Worm (Caenorhabditis elegans) whole organism, L1 larva: Measurements from ENCODE around the gene F26F12.2.

Experiments
- C04F5.9 ChIP-seq: sonication (generic microtip); optimal IDR thresholded peaks from 2 replicates; lab custom pipeline; 2016; ENCODE audit warnings: missing genetic modification characterization, missing compliant biosample characterization
- C16A3.4 ChIP-seq: fragments of 150-350 bp; optimal IDR thresholded peaks from 2 replicates; lab custom pipeline; 2014; ENCODE audit warnings: missing biosample characterization, missing genetic modification characterization
- C34B4.2 ChIP-seq: sonication (generic microtip); optimal IDR thresholded peaks from 2 replicates; lab custom pipeline; 2017; ENCODE audit warnings: mild to moderate bottlenecking, missing genetic modification characterization, missing compliant biosample characterization
- Y116A8C.19 ChIP-seq: sonication (generic microtip); optimal IDR thresholded peaks from 2 replicates; lab custom pipeline; 2016; ENCODE audit warnings: missing compliant biosample characterization, missing genetic modification characterization, borderline replicate concordance
- aha-1 ChIP-seq: fragments of 150-350 bp; optimal IDR thresholded peaks from 2 replicates; lab custom pipeline; 2014; ENCODE audit warnings: missing biosample characterization, missing genetic modification characterization
- alr-1 ChIP-seq: fragments of 200-800 bp; sonication (Bioruptor generic); optimal IDR thresholded peaks from 2 replicates; lab custom pipeline; 2018; ENCODE audit warnings: borderline replicate concordance, mild to moderate bottlenecking, missing genetic modification characterization, missing compliant biosample characterization
- aly-2 ChIP-seq: fragments of 150-350 bp; optimal IDR thresholded peaks from 2 replicates; lab custom pipeline; 2014; ENCODE audit warnings: missing biosample characterization, missing genetic modification characterization
- ama-1 ChIP-seq: fragments of 150-350 bp; optimal IDR thresholded peaks from 2 replicates; lab custom pipeline; 2014
- blmp-1 ChIP-seq: fragments of 150-350 bp; optimal IDR thresholded peaks from 2 replicates; lab custom pipeline; 2014; ENCODE audit warnings: missing biosample characterization, missing genetic modification characterization
- ceh-63 ChIP-seq: fragments of 200-800 bp; sonication (Bioruptor generic); optimal IDR thresholded peaks from 2 replicates; lab custom pipeline; 2018; ENCODE audit warnings: mild to moderate bottlenecking, missing genetic modification characterization, missing compliant biosample characterization
- ceh-8 ChIP-seq: fragments of 200-800 bp; sonication (Bioruptor generic); optimal IDR thresholded peaks from 2 replicates; lab custom pipeline; 2018; ENCODE audit warnings: mild to moderate bottlenecking, missing genetic modification characterization, moderate library complexity, missing compliant biosample characterization
- ceh-82 ChIP-seq, 3 experiments: fragments of 150-350 bp in 1 of 3; sonication (generic microtip) in 2 of 3; optimal IDR thresholded peaks; 2 replicates each; lab custom pipeline; 2014 to 2017; ENCODE audit warnings: missing biosample characterization in 3 of 3, missing genetic modification characterization in 3 of 3
- efl-3 ChIP-seq: fragments of 200-800 bp; sonication (Bioruptor generic); optimal IDR thresholded peaks from 2 replicates; lab custom pipeline; 2018; ENCODE audit warnings: mild to moderate bottlenecking, missing genetic modification characterization, missing compliant biosample characterization
- egl-13 ChIP-seq: sonication (generic microtip); optimal IDR thresholded peaks from 2 replicates; lab custom pipeline; 2016; ENCODE audit warnings: missing genotype, missing genetic modification reagents, missing genetic modification characterization, missing compliant biosample characterization
- egl-27 ChIP-seq, 2 experiments: fragments of 150-350 bp in 1 of 2; sonication (generic microtip); optimal IDR thresholded peaks; 3 replicates each; lab custom pipeline; 2017 to 2018; ENCODE audit warnings: missing biosample characterization in 2 of 2, missing genetic modification characterization in 2 of 2, missing genetic modification reagents in 2 of 2
- elt-2 ChIP-seq: sonication (generic microtip); optimal IDR thresholded peaks from 2 replicates; lab custom pipeline; 2016; ENCODE audit warnings: missing genetic modification characterization, mild to moderate bottlenecking, inconsistent platforms, missing compliant biosample characterization, missing genetic modification reagents
- elt-3 ChIP-seq, 6 experiments: fragments of 150-350 bp in 1 of 6; sonication (generic microtip); optimal IDR thresholded peaks; 2 replicates each; lab custom pipeline; 2017 to 2018; ENCODE audit warnings: missing biosample characterization in 6 of 6, missing genetic modification characterization in 6 of 6, inconsistent platforms in 1 of 6
- ets-5 ChIP-seq: fragments of 200-800 bp; sonication (Bioruptor generic); IDR thresholded peaks from 2 replicates; pipeline ENCODE4 v1.3.6; 2022; ENCODE audit warnings: missing genetic modification characterization, missing compliant biosample characterization
- fkh-10 ChIP-seq: sonication (generic microtip); optimal IDR thresholded peaks from 2 replicates; lab custom pipeline; 2017; ENCODE audit warnings: missing biosample characterization, missing genetic modification reagents, missing genetic modification characterization
- fkh-4 ChIP-seq: sonication (generic microtip); optimal IDR thresholded peaks from 2 replicates; lab custom pipeline; 2016; ENCODE audit warnings: missing compliant biosample characterization, missing genetic modification characterization, borderline replicate concordance
- fkh-8 ChIP-seq: sonication (generic microtip); optimal IDR thresholded peaks from 2 replicates; lab custom pipeline; 2016; ENCODE audit warnings: mild to moderate bottlenecking, missing genetic modification characterization, missing compliant biosample characterization
- grh-1 ChIP-seq: fragments of 200-800 bp; sonication (Bioruptor generic); IDR thresholded peaks from 2 replicates; pipeline ENCODE4 v1.3.6; 2022; ENCODE audit warnings: missing genetic modification reagents, missing genetic modification characterization, missing compliant biosample characterization
- hlh-17 ChIP-seq: fragments of 200-800 bp; sonication (Bioruptor generic); optimal IDR thresholded peaks from 2 replicates; lab custom pipeline; 2018; ENCODE audit warnings: missing genetic modification characterization, mild to moderate bottlenecking, missing compliant biosample characterization, moderate library complexity, borderline replicate concordance
- isw-1 ChIP-seq: fragments of 200-800 bp; sonication (Bioruptor generic); IDR thresholded peaks from 2 replicates; pipeline ENCODE4 v1.3.6; 2022; ENCODE audit warnings: missing genetic modification characterization, missing compliant biosample characterization
- jun-1 ChIP-seq: fragments of 150-350 bp; optimal IDR thresholded peaks from 2 replicates; lab custom pipeline; 2014; ENCODE audit warnings: missing biosample characterization, missing genetic modification reagents, missing genetic modification characterization
- lin-35 ChIP-seq, 2 experiments: fragments of 150-350 bp; optimal IDR thresholded peaks; 2 replicates each; lab custom pipeline; 2014; ENCODE audit warnings: missing biosample characterization in 2 of 2, missing genetic modification characterization in 2 of 2, missing genetic modification reagents in 2 of 2
- lin-39 ChIP-seq: fragments of 150-350 bp; optimal IDR thresholded peaks from 2 replicates; lab custom pipeline; 2014; ENCODE audit warnings: missing biosample characterization, missing genetic modification reagents, missing genetic modification characterization
- lir-3 ChIP-seq: sonication (generic microtip); optimal IDR thresholded peaks from 2 replicates; lab custom pipeline; 2016; ENCODE audit warnings: mild to moderate bottlenecking, missing genetic modification characterization, moderate library complexity, missing compliant biosample characterization; ENCODE audit not compliant: poor library complexity
- lsy-2 ChIP-seq, 2 experiments: fragments of 150-350 bp; optimal IDR thresholded peaks; 2 replicates each; lab custom pipeline; 2014; ENCODE audit warnings: missing biosample characterization in 2 of 2, missing genetic modification characterization in 2 of 2
- mdl-1 ChIP-seq, 2 experiments: fragments of 150-350 bp; optimal IDR thresholded peaks; 2 replicates each; lab custom pipeline; 2014 to 2017; ENCODE audit warnings: missing biosample characterization in 2 of 2, missing genetic modification characterization in 2 of 2, inconsistent platforms in 1 of 2
- mef-2 ChIP-seq: fragments of 150-350 bp; optimal IDR thresholded peaks from 2 replicates; lab custom pipeline; 2014; ENCODE audit warnings: missing biosample characterization, missing genetic modification characterization
- mep-1 ChIP-seq: fragments of 150-350 bp; optimal IDR thresholded peaks from 2 replicates; lab custom pipeline; 2014; ENCODE audit warnings: missing biosample characterization, missing genetic modification characterization
- nhr-12 ChIP-seq: sonication (generic microtip); optimal IDR thresholded peaks from 2 replicates; lab custom pipeline; 2017; ENCODE audit warnings: missing biosample characterization, missing genetic modification characterization
- nhr-19 ChIP-seq: fragments of 200-800 bp; sonication (Bioruptor generic); conservative IDR thresholded peaks from 2 replicates; pipeline ENCODE4 v1.3.6; 2022; ENCODE audit warnings: missing genetic modification characterization, missing compliant biosample characterization
- nhr-237 ChIP-seq: fragments of 150-350 bp; optimal IDR thresholded peaks from 2 replicates; lab custom pipeline; 2014; ENCODE audit warnings: missing biosample characterization, missing genetic modification characterization
- nhr-71 ChIP-seq: sonication (generic microtip); optimal IDR thresholded peaks from 2 replicates; lab custom pipeline; 2016; ENCODE audit warnings: mild to moderate bottlenecking, missing genetic modification characterization, moderate library complexity, missing compliant biosample characterization
- nhr-76 ChIP-seq: sonication (generic microtip); optimal IDR thresholded peaks from 2 replicates; lab custom pipeline; 2017; ENCODE audit warnings: missing biosample characterization, missing genetic modification characterization
- nhr-84 ChIP-seq: sonication (generic microtip); optimal IDR thresholded peaks from 2 replicates; lab custom pipeline; 2017; ENCODE audit warnings: missing biosample characterization, missing genetic modification characterization
- nhr-85 ChIP-seq: sonication (generic microtip); peaks from one replicate; lab custom pipeline; 2016; ENCODE audit warnings: missing genetic modification characterization, inconsistent platforms, missing compliant biosample characterization
- nhr-90 ChIP-seq: sonication (generic microtip); optimal IDR thresholded peaks from 2 replicates; lab custom pipeline; 2016; ENCODE audit warnings: mild to moderate bottlenecking, missing genetic modification characterization, missing compliant biosample characterization; ENCODE audit not compliant: poor library complexity
- pax-3 ChIP-seq: fragments of 200-800 bp; sonication (Bioruptor generic); optimal IDR thresholded peaks from 2 replicates; lab custom pipeline; 2018; ENCODE audit warnings: mild to moderate bottlenecking, missing genetic modification characterization, moderate library complexity, missing compliant biosample characterization
- pqm-1 ChIP-seq: sonication (generic microtip); optimal IDR thresholded peaks from 3 replicates; lab custom pipeline; 2017; ENCODE audit warnings: missing biosample characterization, missing genetic modification characterization
- snpc-4 ChIP-seq: fragments of 150-350 bp; optimal IDR thresholded peaks from 2 replicates; lab custom pipeline; 2014; ENCODE audit warnings: missing biosample characterization, missing genetic modification characterization
- snu-23 ChIP-seq: sonication (generic microtip); optimal IDR thresholded peaks from 2 replicates; lab custom pipeline; 2016; ENCODE audit warnings: missing genetic modification characterization, missing compliant biosample characterization
- sox-4 ChIP-seq: sonication (generic microtip); optimal IDR thresholded peaks from 2 replicates; lab custom pipeline; 2016; ENCODE audit warnings: missing genetic modification characterization, missing compliant biosample characterization
- sup-37 ChIP-seq: fragments of 200-800 bp; sonication (Bioruptor generic); optimal IDR thresholded peaks from 2 replicates; lab custom pipeline; 2018; ENCODE audit warnings: mild to moderate bottlenecking, missing genetic modification characterization, missing compliant biosample characterization
- swsn-7 ChIP-seq: sonication (generic microtip); optimal IDR thresholded peaks from 2 replicates; lab custom pipeline; 2016; ENCODE audit warnings: missing genetic modification characterization, missing compliant biosample characterization
- tbx-2 ChIP-seq: sonication (generic microtip); optimal IDR thresholded peaks from 2 replicates; lab custom pipeline; 2016; ENCODE audit warnings: missing genetic modification characterization, missing compliant biosample characterization
- unc-130 ChIP-seq: fragments of 150-350 bp; optimal IDR thresholded peaks from 2 replicates; lab custom pipeline; 2017; ENCODE audit warnings: missing biosample characterization, missing genetic modification characterization, inconsistent platforms
- unc-62 ChIP-seq: fragments of 150-350 bp; optimal IDR thresholded peaks from 2 replicates; lab custom pipeline; 2014; ENCODE audit warnings: missing biosample characterization, missing genetic modification reagents, missing genetic modification characterization
- unc-98 ChIP-seq: fragments of 200-800 bp; sonication (Bioruptor generic); IDR thresholded peaks from 2 replicates; pipeline ENCODE4 v1.3.6; 2022; ENCODE audit warnings: missing genetic modification characterization, missing compliant biosample characterization
- zag-1 ChIP-seq: fragments of 150-350 bp; optimal IDR thresholded peaks from 2 replicates; lab custom pipeline; 2014; ENCODE audit warnings: missing biosample characterization, missing genetic modification characterization
- ztf-11 ChIP-seq, 2 experiments: sonication (generic microtip); optimal IDR thresholded peaks; 2 replicates each; lab custom pipeline; 2016 to 2017; ENCODE audit warnings: missing genetic modification characterization in 2 of 2, missing biosample characterization in 1 of 2, missing compliant biosample characterization in 1 of 2
- ztf-4 ChIP-seq: fragments of 150-350 bp; optimal IDR thresholded peaks from 2 replicates; lab custom pipeline; 2014; ENCODE audit warnings: missing biosample characterization, missing genetic modification characterization

Gene F26F12.2

DNA sequence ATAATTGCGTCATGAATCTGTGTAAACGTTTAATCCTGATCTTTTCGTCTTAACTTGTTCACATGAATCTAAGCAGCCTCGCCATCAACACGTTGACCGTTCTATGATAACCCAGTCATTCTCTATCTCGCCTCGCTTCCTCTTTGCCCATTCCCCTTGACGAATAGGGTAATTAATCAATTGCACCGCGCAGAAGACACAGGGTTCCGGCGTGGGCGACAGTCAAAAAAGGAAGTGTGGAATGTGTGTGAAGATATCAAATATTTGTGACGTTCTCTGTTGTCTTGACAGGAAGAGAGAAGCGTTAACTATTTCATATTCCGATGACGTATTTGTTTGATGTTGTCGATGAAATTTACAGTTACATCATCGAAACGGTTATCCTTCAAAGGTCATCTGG, 5.6 kb downstream of the F26F12.2 start (continued):
- TF ChIP-seq lin-35 (GFP tag; optimal IDR thresholded peaks at IDR 0.05; lab: Kevin White, UChicago) (peak in 1 of 2 experiments; percentile 44), zag-1 (tag; lab: Kevin White, UChicago) (no peak), Y116A8C.19 (tag; lab: Kevin White, UChicago) (no peak), jun-1 (tag; lab: Kevin White, UChicago) (no peak), nhr-84 (tag; lab: Kevin White, UChicago) (no peak), lin-39 (tag; lab: Kevin White, UChicago) (no peak), mep-1 (tag; lab: Kevin White, UChicago) (no peak), egl-13 (tag; lab: Kevin White, UChicago) (no peak), unc-130 (tag; lab: Kevin White, UChicago) (no peak), blmp-1 (tag; lab: Kevin White, UChicago) (peak; percentile 87), ztf-4 (tag; lab: Kevin White, UChicago) (no peak), nhr-90 (tag; lab: Kevin White, UChicago) (peak; percentile 54), ztf-11 (tag; optimal IDR thresholded peaks at IDR 0.05; lab: Kevin White, UChicago) (no peak), ama-1 (no peak), unc-62 (no peak), nhr-76 (tag; lab: Kevin White, UChicago) (no peak), swsn-7 (no peak), C04F5.9 (tag; lab: Kevin White, UChicago) (no peak), fkh-4 (tag; lab: Kevin White, UChicago) (no peak), C34B4.2 (tag; lab: Kevin White, UChicago) (no peak), aly-2 (tag; lab: Kevin White, UChicago) (no peak), pax-3 (tag; lab: Kevin White, UChicago) (no peak), snpc-4 (tag; lab: Kevin White, UChicago) (no peak), alr-1 (tag; lab: Kevin White, UChicago) (no peak), mdl-1 (tag; optimal IDR thresholded peaks at IDR 0.05; lab: Kevin White, UChicago) (peak in 1 of 2 experiments; percentile 45), fkh-8 (tag; lab: Kevin White, UChicago) (no peak), pqm-1 (tag; lab: Kevin White, UChicago) (no peak), lsy-2 (tag; optimal IDR thresholded peaks at IDR 0.05; lab: Kevin White, UChicago) (no peak), sox-4 (tag; lab: Kevin White, UChicago) (no peak), elt-3 (tag; optimal IDR thresholded peaks at IDR 0.05; lab: Kevin White, UChicago) (peak in 3 of 6 experiments; percentile 7 to 85 (median 13)), ceh-63 (GFP tag; lab: Kevin White, UChicago) (no peak), isw-1 (GFP tag; lab: Robert Waterston, UW) (no peak), nhr-85 (peak; percentile 97), lir-3 (tag; lab: Kevin White, UChicago) (no peak), elt-2 (no peak), nhr-12 (tag; lab: Kevin White, UChicago) (no peak), sup-37 (no peak), tbx-2 (tag; lab: Kevin White, UChicago) (peak; percentile 66), nhr-19 (GFP tag; lab: Robert Waterston, UW) (peak; percentile 57), nhr-71 (tag; lab: Kevin White, UChicago) (peak; percentile 81), grh-1 (no peak), egl-27 (tag; optimal IDR thresholded peaks at IDR 0.05; lab: Kevin White, UChicago) (no peak), ets-5 (GFP tag; lab: Robert Waterston, UW) (no peak), aha-1 (tag; lab: Kevin White, UChicago) (no peak), ceh-8 (no peak), mef-2 (tag; lab: Kevin White, UChicago) (no peak), efl-3 (GFP tag; lab: Kevin White, UChicago) (no peak), unc-98 (no peak), fkh-10 (GFP tag; lab: Kevin White, UChicago) (no peak), nhr-237 (no peak), C16A3.4 (peak; percentile 10), snu-23 (GFP tag; lab: Kevin White, UChicago) (peak; percentile 66), ceh-82 (tag; optimal IDR thresholded peaks at IDR 0.05; lab: Kevin White, UChicago) (no peak), hlh-17 (GFP tag; lab: Kevin White, UChicago) (no peak)
